Worm (Caenorhabditis elegans) whole organism, L1 larva: Measurements from ENCODE around the gene ttr-52.
A peak's percentile ranks its signal among the peaks of the same experiment; 100 is the strongest.
"Not testable (repeated sequence)": the region's sequence is repeated elsewhere in the genome, so short reads cannot be mapped to it uniquely, and the experiment has no call there.

Experiments
- C04F5.9 ChIP-seq: sonication (generic microtip); optimal IDR thresholded peaks from 2 replicates; lab custom pipeline; 2016; ENCODE audit warnings: missing genetic modification characterization, missing compliant biosample characterization
- C16A3.4 ChIP-seq: fragments of 150-350 bp; optimal IDR thresholded peaks from 2 replicates; lab custom pipeline; 2014; ENCODE audit warnings: missing biosample characterization, missing genetic modification characterization
- blmp-1 ChIP-seq: fragments of 150-350 bp; optimal IDR thresholded peaks from 2 replicates; lab custom pipeline; 2014; ENCODE audit warnings: missing biosample characterization, missing genetic modification characterization
- ceh-82 ChIP-seq, 3 experiments: fragments of 150-350 bp in 1 of 3; sonication (generic microtip) in 2 of 3; optimal IDR thresholded peaks; 2 replicates each; lab custom pipeline; 2014 to 2017; ENCODE audit warnings: missing biosample characterization in 3 of 3, missing genetic modification characterization in 3 of 3
- dpl-1 ChIP-seq, 3 experiments: fragments of 150-350 bp in 2 of 3; sonication (generic microtip) in 1 of 3; optimal IDR thresholded peaks; 2 replicates each; lab custom pipeline; 2014 to 2017; ENCODE audit warnings: missing biosample characterization in 3 of 3, missing genetic modification characterization in 3 of 3, missing genetic modification reagents in 3 of 3
- efl-1 ChIP-seq, 4 experiments: fragments of 150-350 bp; optimal IDR thresholded peaks in 3 of 4; peaks in 1 of 4; 1 replicate in 1 of 4; 2 replicates in 3 of 4; lab custom pipeline; 2014; ENCODE audit warnings: missing biosample characterization in 2 of 4, missing genetic modification characterization in 2 of 4, missing genetic modification reagents in 2 of 4
- egl-27 ChIP-seq, 2 experiments: fragments of 150-350 bp in 1 of 2; sonication (generic microtip); optimal IDR thresholded peaks; 3 replicates each; lab custom pipeline; 2017 to 2018; ENCODE audit warnings: missing biosample characterization in 2 of 2, missing genetic modification characterization in 2 of 2, missing genetic modification reagents in 2 of 2
- elt-3 ChIP-seq, 6 experiments: fragments of 150-350 bp in 1 of 6; sonication (generic microtip); optimal IDR thresholded peaks; 2 replicates each; lab custom pipeline; 2017 to 2018; ENCODE audit warnings: missing biosample characterization in 6 of 6, missing genetic modification characterization in 6 of 6, inconsistent platforms in 1 of 6
- ets-5 ChIP-seq: fragments of 200-800 bp; sonication (Bioruptor generic); IDR thresholded peaks from 2 replicates; pipeline ENCODE4 v1.3.6; 2022; ENCODE audit warnings: missing genetic modification characterization, missing compliant biosample characterization
- fkh-10 ChIP-seq: sonication (generic microtip); optimal IDR thresholded peaks from 2 replicates; lab custom pipeline; 2017; ENCODE audit warnings: missing biosample characterization, missing genetic modification reagents, missing genetic modification characterization
- lin-14 ChIP-seq: fragments of 200-800 bp; sonication (Bioruptor generic); optimal IDR thresholded peaks from 2 replicates; lab custom pipeline; 2018; ENCODE audit warnings: mild to moderate bottlenecking, missing genetic modification characterization, moderate library complexity, missing compliant biosample characterization
- lin-35 ChIP-seq, 2 experiments: fragments of 150-350 bp; optimal IDR thresholded peaks; 2 replicates each; lab custom pipeline; 2014; ENCODE audit warnings: missing biosample characterization in 2 of 2, missing genetic modification characterization in 2 of 2, missing genetic modification reagents in 2 of 2
- mab-9 ChIP-seq: fragments of 200-800 bp; sonication (Bioruptor generic); IDR thresholded peaks from 2 replicates; pipeline ENCODE4 v1.3.6; 2022; ENCODE audit warnings: missing genetic modification reagents, missing genetic modification characterization, missing compliant biosample characterization
- mef-2 ChIP-seq: fragments of 150-350 bp; optimal IDR thresholded peaks from 2 replicates; lab custom pipeline; 2014; ENCODE audit warnings: missing biosample characterization, missing genetic modification characterization
- nhr-12 ChIP-seq: sonication (generic microtip); optimal IDR thresholded peaks from 2 replicates; lab custom pipeline; 2017; ENCODE audit warnings: missing biosample characterization, missing genetic modification characterization
- nhr-20 ChIP-seq: sonication (generic microtip); optimal IDR thresholded peaks from 2 replicates; lab custom pipeline; 2016; ENCODE audit warnings: mild to moderate bottlenecking, missing genetic modification characterization, missing compliant biosample characterization
- nhr-237 ChIP-seq: fragments of 150-350 bp; optimal IDR thresholded peaks from 2 replicates; lab custom pipeline; 2014; ENCODE audit warnings: missing biosample characterization, missing genetic modification characterization
- nhr-28 ChIP-seq: fragments of 150-350 bp; optimal IDR thresholded peaks from 2 replicates; lab custom pipeline; 2014; ENCODE audit warnings: missing biosample characterization, missing genetic modification characterization
- nhr-77 ChIP-seq: fragments of 150-350 bp; optimal IDR thresholded peaks from 2 replicates; lab custom pipeline; 2014; ENCODE audit warnings: missing biosample characterization, missing genetic modification characterization
- nhr-84 ChIP-seq: sonication (generic microtip); optimal IDR thresholded peaks from 2 replicates; lab custom pipeline; 2017; ENCODE audit warnings: missing biosample characterization, missing genetic modification characterization
- nhr-85 ChIP-seq: sonication (generic microtip); peaks from one replicate; lab custom pipeline; 2016; ENCODE audit warnings: missing genetic modification characterization, inconsistent platforms, missing compliant biosample characterization
- pag-3 ChIP-seq: sonication (generic microtip); optimal IDR thresholded peaks from 2 replicates; lab custom pipeline; 2017; ENCODE audit warnings: missing genetic modification characterization, mild to moderate bottlenecking, missing compliant biosample characterization, antibody characterized with exemption, borderline replicate concordance; ENCODE audit not compliant: insufficient read depth
- rnt-1 ChIP-seq: sonication (generic microtip); optimal IDR thresholded peaks from 2 replicates; lab custom pipeline; 2016; ENCODE audit warnings: mild to moderate bottlenecking, missing genetic modification characterization, moderate library complexity, missing compliant biosample characterization
- snpc-4 ChIP-seq: fragments of 150-350 bp; optimal IDR thresholded peaks from 2 replicates; lab custom pipeline; 2014; ENCODE audit warnings: missing biosample characterization, missing genetic modification characterization
- sox-4 ChIP-seq: sonication (generic microtip); optimal IDR thresholded peaks from 2 replicates; lab custom pipeline; 2016; ENCODE audit warnings: missing genetic modification characterization, missing compliant biosample characterization
- swsn-7 ChIP-seq: sonication (generic microtip); optimal IDR thresholded peaks from 2 replicates; lab custom pipeline; 2016; ENCODE audit warnings: missing genetic modification characterization, missing compliant biosample characterization
- tbx-2 ChIP-seq: sonication (generic microtip); optimal IDR thresholded peaks from 2 replicates; lab custom pipeline; 2016; ENCODE audit warnings: missing genetic modification characterization, missing compliant biosample characterization
- unc-30 ChIP-seq: sonication (generic microtip); optimal IDR thresholded peaks from 2 replicates; lab custom pipeline; 2017; ENCODE audit warnings: missing biosample characterization, missing genetic modification characterization
- zip-4 ChIP-seq: fragments of 200-800 bp; sonication (Bioruptor generic); optimal IDR thresholded peaks from 2 replicates; lab custom pipeline; 2018; ENCODE audit warnings: mild to moderate bottlenecking, missing genetic modification characterization, moderate library complexity, missing compliant biosample characterization
- ztf-11 ChIP-seq, 2 experiments: sonication (generic microtip); optimal IDR thresholded peaks; 2 replicates each; lab custom pipeline; 2016 to 2017; ENCODE audit warnings: missing genetic modification characterization in 2 of 2, missing biosample characterization in 1 of 2, missing compliant biosample characterization in 1 of 2
- ztf-4 ChIP-seq: fragments of 150-350 bp; optimal IDR thresholded peaks from 2 replicates; lab custom pipeline; 2014; ENCODE audit warnings: missing biosample characterization, missing genetic modification characterization

The ttr-52 gene

DNA sequence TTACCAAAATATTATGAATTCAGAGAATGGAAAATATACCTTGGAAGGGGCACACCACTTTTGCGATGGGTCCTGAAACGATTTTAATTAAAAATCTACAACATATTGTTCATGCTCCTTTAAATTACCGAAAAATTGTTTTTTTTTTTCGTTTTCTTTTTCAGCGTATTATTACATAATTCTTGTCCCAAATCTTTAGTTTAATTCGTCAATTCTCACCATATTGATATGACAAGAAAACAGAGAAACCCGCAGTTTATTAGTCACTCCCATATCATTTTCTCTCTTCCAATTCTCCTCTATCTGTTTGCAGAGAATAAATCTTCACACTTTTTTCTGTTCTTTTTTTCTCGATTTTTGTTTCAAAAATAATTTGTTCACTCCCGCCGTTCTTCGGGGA lies 9.3 kb upstream of the ttr-52 start, which contains the start of gene F11F1.1:
TSS of gene F11F1.1 (plus strand) at position 301 of the 400 bp plus-strand sequence.
- TF ChIP-seq pag-3 (tag; lab: Kevin White, UChicago), result no peak
- peak; percentile 17 for TF ChIP-seq blmp-1
- TF ChIP-seq elt-3 (tag; optimal IDR thresholded peaks at IDR 0.05; lab: Kevin White, UChicago), result peak in 1 of 6 experiments; percentile 34
- no peak for TF ChIP-seq nhr-84 (tag; lab: Kevin White, UChicago)

DNA sequence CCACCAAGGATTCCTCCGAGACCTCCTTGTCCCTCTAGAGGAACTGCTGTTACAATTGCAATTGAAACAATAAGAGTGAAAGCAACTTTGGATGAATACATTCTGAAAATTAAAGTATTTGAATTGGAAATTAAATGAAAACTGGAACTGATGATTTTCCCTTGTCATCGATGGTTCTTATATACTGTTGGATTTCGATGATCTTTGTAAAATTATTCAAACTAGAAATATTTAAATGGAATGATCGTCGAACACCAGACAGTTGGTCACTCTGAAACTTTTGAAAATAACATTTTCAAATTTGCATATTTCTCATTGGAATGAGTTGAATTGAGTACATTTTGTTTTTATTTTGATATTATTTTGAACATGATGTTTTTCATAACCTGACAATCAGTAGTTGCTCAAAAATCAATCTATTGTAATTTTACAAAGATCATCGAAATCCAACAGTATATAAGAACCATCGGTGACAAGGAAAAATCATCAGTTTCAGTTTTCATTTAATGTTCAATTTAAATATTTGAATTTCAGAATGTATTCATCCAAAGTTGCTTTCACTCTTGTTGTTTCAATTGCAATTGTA lies 2.8 kb upstream of the ttr-52 start, which contains the start of the genes srlf-9 and srlf-10:
TSS of gene srlf-9 (minus strand) at position 101 of the 586 bp plus-strand sequence.
TSS of gene srlf-10 (plus strand) at position 536 of the 586 bp plus-strand sequence.
- TF ChIP-seq elt-3 (tag; optimal IDR thresholded peaks at IDR 0.05; lab: Kevin White, UChicago); mab-9; tbx-2 (tag; lab: Kevin White, UChicago): not testable (repeated sequence)

DNA sequence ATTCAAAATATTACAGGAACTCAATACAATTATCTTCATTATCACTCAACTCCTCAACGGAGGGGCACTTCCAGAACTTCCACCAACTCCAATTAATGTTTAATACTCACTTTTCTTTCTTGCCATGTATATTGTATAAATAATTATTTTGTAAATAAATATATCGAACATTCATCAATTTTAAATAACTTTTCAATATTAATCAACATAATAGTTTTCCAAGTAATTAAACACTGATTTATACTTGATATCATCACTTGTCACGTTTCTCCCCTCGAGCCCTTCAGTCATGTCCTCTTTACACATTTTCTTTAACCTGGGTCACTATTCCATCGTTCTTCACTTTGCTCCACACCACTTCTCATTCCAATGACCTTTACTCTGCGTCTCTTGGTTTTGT lies 1.6 kb upstream of the ttr-52 start, which contains the start of gene mig-18:
TSS of gene mig-18 (plus strand) at position 301 of the 400 bp plus-strand sequence.
- TF ChIP-seq lin-14 (GFP tag; lab: Kevin White, UChicago), result no peak
- no peak for TF ChIP-seq ets-5
- no peak for TF ChIP-seq C04F5.9 (tag; lab: Kevin White, UChicago)
- no peak for TF ChIP-seq nhr-237 (tag; lab: Kevin White, UChicago)
- no peak for TF ChIP-seq snpc-4 (tag; lab: Kevin White, UChicago)
- TF ChIP-seq egl-27 (tag; optimal IDR thresholded peaks at IDR 0.05; lab: Kevin White, UChicago), result no peak
- TF ChIP-seq nhr-28, result no peak
- no peak for TF ChIP-seq mef-2 (tag; lab: Kevin White, UChicago)
- no peak for TF ChIP-seq rnt-1
- TF ChIP-seq blmp-1, result no peak
- TF ChIP-seq ztf-11 (tag; optimal IDR thresholded peaks at IDR 0.05; lab: Kevin White, UChicago), result no peak
- no peak for TF ChIP-seq swsn-7 (tag; lab: Kevin White, UChicago)
- no peak for TF ChIP-seq unc-30
- TF ChIP-seq nhr-12 (tag; lab: Kevin White, UChicago), result no peak
- TF ChIP-seq nhr-84 (tag; lab: Kevin White, UChicago), result no peak

DNA sequence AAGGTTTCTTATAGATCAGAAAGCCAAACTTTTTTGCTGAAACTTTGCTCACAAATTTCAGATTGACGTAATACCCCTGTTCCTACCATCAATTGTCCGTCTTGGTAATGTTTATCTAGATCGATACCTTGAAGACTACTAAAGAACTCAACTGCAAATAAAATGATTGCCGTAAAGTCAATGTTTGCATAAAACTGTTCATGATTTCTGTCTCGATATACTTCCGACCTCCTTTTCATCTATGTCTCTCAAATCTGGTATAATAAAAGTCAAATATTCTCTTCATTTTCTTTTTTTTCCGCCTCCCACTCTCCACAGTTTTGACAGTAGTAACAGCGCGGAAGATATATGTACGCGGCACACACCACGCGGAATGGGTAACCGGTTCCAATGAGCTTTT lies 986 bp downstream of the ttr-52 start, which contains the start of gene nas-1:
TSS of gene nas-1 (plus strand) at position 301 of the 400 bp plus-strand sequence.
- TF ChIP-seq C16A3.4 (tag; lab: Kevin White, UChicago) (no peak), mef-2 (tag; lab: Kevin White, UChicago) (no peak), nhr-77 (tag; lab: Kevin White, UChicago) (no peak), sox-4 (tag; lab: Kevin White, UChicago) (no peak), ztf-4 (tag; lab: Kevin White, UChicago) (no peak), fkh-10 (GFP tag; lab: Kevin White, UChicago) (no peak), dpl-1 (GFP tag; optimal IDR thresholded peaks at IDR 0.05; lab: Kevin White, UChicago) (no peak), mab-9 (no peak), zip-4 (GFP tag; lab: Kevin White, UChicago) (no peak), ceh-82 (tag; optimal IDR thresholded peaks at IDR 0.05; lab: Kevin White, UChicago) (no peak), ets-5 (no peak)

DNA sequence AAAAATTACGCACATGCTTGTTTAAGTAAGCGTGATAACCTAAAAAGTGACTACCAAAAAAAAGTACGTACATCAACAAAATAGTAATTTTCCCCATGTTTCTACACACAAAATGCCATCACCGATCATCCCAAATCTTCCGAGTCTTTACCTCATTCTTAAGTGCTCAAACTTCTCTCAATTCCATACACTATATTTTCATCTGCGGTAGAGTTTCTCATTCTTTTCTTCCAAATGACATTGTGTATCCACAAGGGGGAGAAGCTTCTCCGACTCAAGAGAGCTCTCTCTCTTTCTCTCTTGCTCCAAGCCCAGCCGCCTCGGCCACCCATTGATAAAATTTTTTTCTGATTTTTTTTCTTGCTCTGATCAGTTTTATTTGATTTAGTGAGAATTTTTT lies 5.0 kb downstream of the ttr-52 start, which contains the start of gene myo-6:
TSS of gene myo-6 (plus strand) at position 301 of the 400 bp plus-strand sequence.
- TF ChIP-seq rnt-1 (peak; percentile 37), nhr-20 (tag; lab: Kevin White, UChicago) (no peak), nhr-77 (tag; lab: Kevin White, UChicago) (peak; percentile 4), efl-1 (optimal IDR thresholded peaks at IDR 0.05; lab: Kevin White, UChicago) (no peak), efl-1 (GFP tag; optimal IDR thresholded peaks at IDR 0.05 in 1 of 2; lab: Kevin White, UChicago) (peak in 1 of 2 experiments; percentile 86)

DNA sequence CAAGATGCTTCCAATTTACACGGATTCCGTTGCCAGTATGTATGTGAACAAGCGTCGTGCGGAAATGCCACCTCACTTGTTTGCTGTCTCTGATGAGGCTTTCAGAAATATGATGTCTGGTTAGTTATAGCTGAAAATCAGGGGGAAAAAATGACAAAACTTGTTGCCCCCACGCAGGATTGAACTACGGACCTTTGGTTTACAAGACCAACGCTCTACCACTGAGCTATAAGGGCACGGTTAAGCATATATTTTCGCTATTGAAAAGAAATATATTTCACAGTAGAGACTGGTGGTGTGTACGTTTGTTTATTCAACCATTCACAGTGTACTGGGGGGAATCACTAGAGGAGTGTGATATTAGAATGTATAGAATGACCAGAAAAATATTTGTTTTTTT lies 6.7 kb downstream of the ttr-52 start:
- TF ChIP-seq lin-35 (GFP tag; optimal IDR thresholded peaks at IDR 0.05; lab: Kevin White, UChicago), result peak in 1 of 2 experiments; percentile 10
- TF ChIP-seq nhr-85, result no peak
- TF ChIP-seq snpc-4 (tag; lab: Kevin White, UChicago), result no peak
